Worm (Caenorhabditis elegans): ENCODE data around the gene T03G6.7.

ce11 chrX:2569040-2569439, 24.8 kb upstream of the T03G6.7 start:
- TF ChIP-seq nhr-11 (tag; optimal IDR thresholded peaks at IDR 0.05) = no peak
- no peak for TF ChIP-seq unc-62 (GFP tag; optimal IDR thresholded peaks at IDR 0.05)
- TF ChIP-seq lin-35 (GFP tag; optimal IDR thresholded peaks at IDR 0.05) = peak in 1 of 2 experiments; percentile 30
- no peak for TF ChIP-seq skn-1 (tag; optimal IDR thresholded peaks at IDR 0.05)
- no peak for TF ChIP-seq elt-3 (tag; optimal IDR thresholded peaks at IDR 0.05)
- no peak for TF ChIP-seq lir-3 (tag; optimal IDR thresholded peaks at IDR 0.05; ENCODE audit: poor library complexity)
- no peak for TF ChIP-seq nhr-84 (tag; optimal IDR thresholded peaks at IDR 0.05)
- no peak for TF ChIP-seq tbx-2 (tag; optimal IDR thresholded peaks at IDR 0.05)
- no peak for TF ChIP-seq snpc-4 (tag; optimal IDR thresholded peaks at IDR 0.05)
- TF ChIP-seq ztf-4 (tag; optimal IDR thresholded peaks at IDR 0.05) = no peak

All from whole organism, L1 larva.